Worm (Caenorhabditis elegans) whole organism, late embryonic: ENCODE data around the gene sru-45.
A peak's percentile ranks its signal among the peaks of the same experiment; 100 is the strongest.

Experiments
- C08G9.2 ChIP-seq: sonication (generic microtip); optimal IDR thresholded peaks from 2 replicates; lab custom pipeline; 2016; ENCODE audit warnings: mild to moderate bottlenecking, missing genetic modification characterization, moderate library complexity, missing compliant biosample characterization
- C38D4.7 ChIP-seq: fragments of 200-800 bp; sonication (Bioruptor generic); optimal IDR thresholded peaks from 2 replicates; lab custom pipeline; 2018; ENCODE audit warnings: mild to moderate bottlenecking, missing genetic modification characterization, moderate library complexity, missing compliant biosample characterization
- K02D7.2 ChIP-seq: sonication (generic microtip); optimal IDR thresholded peaks from 2 replicates; lab custom pipeline; 2017; ENCODE audit warnings: mild to moderate bottlenecking, missing genetic modification characterization, missing compliant biosample characterization
- K09A11.1 ChIP-seq: sonication (generic microtip); optimal IDR thresholded peaks from 2 replicates; lab custom pipeline; 2017; ENCODE audit warnings: antibody characterized with exemption, mild to moderate bottlenecking, missing genetic modification characterization, missing compliant biosample characterization; ENCODE audit not compliant: insufficient read depth
- T23F11.4 ChIP-seq: fragments of 200-800 bp; sonication (Bioruptor generic); optimal IDR thresholded peaks from 2 replicates; lab custom pipeline; 2018; ENCODE audit warnings: mild to moderate bottlenecking, missing genetic modification characterization, missing compliant biosample characterization
- Y22D7AL.16 ChIP-seq: sonication (generic microtip); optimal IDR thresholded peaks from 2 replicates; lab custom pipeline; 2016; ENCODE audit warnings: missing genetic modification characterization, missing compliant biosample characterization
- ahr-1 ChIP-seq: sonication (generic microtip); optimal IDR thresholded peaks from 2 replicates; lab custom pipeline; 2016; ENCODE audit warnings: missing genetic modification characterization, missing compliant biosample characterization
- ceh-14 ChIP-seq: sonication (generic microtip); optimal IDR thresholded peaks from 2 replicates; lab custom pipeline; 2016; ENCODE audit warnings: missing genotype, missing genetic modification characterization, missing compliant biosample characterization
- ceh-18 ChIP-seq: sonication (generic microtip); optimal IDR thresholded peaks from 2 replicates; lab custom pipeline; 2016; ENCODE audit warnings: missing genetic modification characterization, missing compliant biosample characterization
- ceh-19 ChIP-seq: fragments of 200-800 bp; sonication (Bioruptor generic); optimal IDR thresholded peaks from 2 replicates; lab custom pipeline; 2018; ENCODE audit warnings: mild to moderate bottlenecking, missing genetic modification characterization, missing compliant biosample characterization
- ceh-2 ChIP-seq: sonication (generic microtip); optimal IDR thresholded peaks from 2 replicates; lab custom pipeline; 2016; ENCODE audit warnings: missing genotype, missing genetic modification characterization, missing compliant biosample characterization
- ceh-24 ChIP-seq: sonication (generic microtip); optimal IDR thresholded peaks from 2 replicates; lab custom pipeline; 2016; ENCODE audit warnings: mild to moderate bottlenecking, missing genetic modification characterization, missing compliant biosample characterization
- ceh-30 ChIP-seq: fragments of 150-350 bp; optimal IDR thresholded peaks from 2 replicates; lab custom pipeline; 2014; ENCODE audit warnings: missing biosample characterization, missing genetic modification characterization
- ceh-31 ChIP-seq: sonication (generic microtip); optimal IDR thresholded peaks from 2 replicates; lab custom pipeline; 2016; ENCODE audit warnings: missing genetic modification characterization, missing compliant biosample characterization
- ceh-34 ChIP-seq: sonication (generic microtip); optimal IDR thresholded peaks from 2 replicates; lab custom pipeline; 2016; ENCODE audit warnings: mild to moderate bottlenecking, missing genetic modification characterization, missing compliant biosample characterization
- ceh-45 ChIP-seq: fragments of 200-800 bp; sonication (Bioruptor generic); IDR thresholded peaks from 2 replicates; pipeline ENCODE4 v1.3.6; 2022; ENCODE audit warnings: missing genetic modification reagents, missing genetic modification characterization, missing compliant biosample characterization
- ceh-6 ChIP-seq: fragments of 200-800 bp; sonication (Bioruptor generic); optimal IDR thresholded peaks from 2 replicates; lab custom pipeline; 2018; ENCODE audit warnings: mild to moderate bottlenecking, missing genetic modification characterization, missing compliant biosample characterization
- ceh-9 ChIP-seq: sonication (generic microtip); optimal IDR thresholded peaks from 2 replicates; lab custom pipeline; 2016; ENCODE audit warnings: mild to moderate bottlenecking, missing genetic modification characterization, inconsistent platforms, missing compliant biosample characterization
- dmd-4 ChIP-seq: sonication (generic microtip); optimal IDR thresholded peaks from 2 replicates; lab custom pipeline; 2016; ENCODE audit warnings: borderline replicate concordance, missing genetic modification characterization, missing compliant biosample characterization
- elt-2 ChIP-seq: sonication (generic microtip); optimal IDR thresholded peaks from 2 replicates; lab custom pipeline; 2016; ENCODE audit warnings: missing genetic modification reagents, missing genetic modification characterization, missing compliant biosample characterization
- ets-4 ChIP-seq: sonication (generic microtip); optimal IDR thresholded peaks from 2 replicates; lab custom pipeline; 2016; ENCODE audit warnings: missing genetic modification characterization, missing compliant biosample characterization
- fax-1 ChIP-seq: sonication (generic microtip); optimal IDR thresholded peaks from 2 replicates; lab custom pipeline; 2016; ENCODE audit warnings: missing genotype, missing genetic modification characterization, missing compliant biosample characterization
- fkh-10 ChIP-seq: fragments of 150-350 bp; optimal IDR thresholded peaks from 2 replicates; lab custom pipeline; 2014; ENCODE audit warnings: missing biosample characterization, missing genetic modification reagents, missing genetic modification characterization
- hlh-13 ChIP-seq: fragments of 200-800 bp; sonication (Bioruptor generic); optimal IDR thresholded peaks from 2 replicates; lab custom pipeline; 2018; ENCODE audit warnings: mild to moderate bottlenecking, missing genetic modification characterization, missing compliant biosample characterization
- hlh-15 ChIP-seq: sonication (generic microtip); optimal IDR thresholded peaks from 2 replicates; lab custom pipeline; 2016; ENCODE audit warnings: missing genetic modification characterization, missing compliant biosample characterization
- hlh-6 ChIP-seq: sonication (generic microtip); optimal IDR thresholded peaks from 2 replicates; lab custom pipeline; 2016; ENCODE audit warnings: missing genotype, missing genetic modification characterization, missing compliant biosample characterization
- hlh-8 ChIP-seq: sonication (generic microtip); optimal IDR thresholded peaks from 2 replicates; lab custom pipeline; 2016; ENCODE audit warnings: missing genotype, missing genetic modification characterization, missing compliant biosample characterization
- lim-6 ChIP-seq: sonication (generic microtip); optimal IDR thresholded peaks from 2 replicates; lab custom pipeline; 2016; ENCODE audit warnings: missing genetic modification characterization, missing compliant biosample characterization
- lin-11 ChIP-seq: fragments of 200-800 bp; sonication (Bioruptor generic); optimal IDR thresholded peaks from 2 replicates; lab custom pipeline; 2018; ENCODE audit warnings: mild to moderate bottlenecking, missing genetic modification characterization, missing compliant biosample characterization
- madf-2 ChIP-seq: sonication (generic microtip); optimal IDR thresholded peaks from 2 replicates; lab custom pipeline; 2017; ENCODE audit warnings: missing genetic modification characterization, missing compliant biosample characterization
- mec-3 ChIP-seq: sonication (generic microtip); optimal IDR thresholded peaks from 2 replicates; lab custom pipeline; 2016; ENCODE audit warnings: borderline replicate concordance, missing genetic modification characterization, missing compliant biosample characterization
- nfya-1 ChIP-seq: sonication (generic microtip); optimal IDR thresholded peaks from 2 replicates; lab custom pipeline; 2017; ENCODE audit warnings: missing genetic modification characterization, mild to moderate bottlenecking, missing compliant biosample characterization, antibody characterized with exemption, moderate library complexity
- nhr-232 ChIP-seq: sonication (generic microtip); optimal IDR thresholded peaks from 2 replicates; lab custom pipeline; 2016; ENCODE audit warnings: missing genetic modification characterization, missing compliant biosample characterization
- npax-4 ChIP-seq: sonication (generic microtip); optimal IDR thresholded peaks from 2 replicates; lab custom pipeline; 2016; ENCODE audit warnings: missing genetic modification characterization, missing compliant biosample characterization
- odd-2 ChIP-seq: sonication (generic microtip); optimal IDR thresholded peaks from 2 replicates; lab custom pipeline; 2017; ENCODE audit warnings: antibody characterized with exemption, mild to moderate bottlenecking, missing genetic modification characterization, missing compliant biosample characterization
- pax-1 ChIP-seq: fragments of 150-350 bp; optimal IDR thresholded peaks from 2 replicates; lab custom pipeline; 2014; ENCODE audit warnings: missing biosample characterization, missing genetic modification characterization
- pqm-1 ChIP-seq: sonication (generic microtip); optimal IDR thresholded peaks from 2 replicates; lab custom pipeline; 2016; ENCODE audit warnings: missing genetic modification characterization, missing compliant biosample characterization
- ref-2 ChIP-seq: sonication (generic microtip); optimal IDR thresholded peaks from 2 replicates; lab custom pipeline; 2016; ENCODE audit warnings: missing genetic modification characterization, missing compliant biosample characterization
- rnt-1 ChIP-seq: sonication (generic microtip); optimal IDR thresholded peaks from 2 replicates; lab custom pipeline; 2016; ENCODE audit warnings: missing genetic modification characterization, missing compliant biosample characterization
- sdc-2 ChIP-seq: sonication (generic microtip); optimal IDR thresholded peaks from 2 replicates; lab custom pipeline; 2016; ENCODE audit warnings: missing genotype, missing genetic modification characterization, missing compliant biosample characterization
- sox-2 ChIP-seq: fragments of 200-800 bp; sonication (Bioruptor generic); IDR thresholded peaks from 2 replicates; pipeline ENCODE4 v1.3.6; 2022; ENCODE audit warnings: missing genetic modification reagents, missing genetic modification characterization, missing compliant biosample characterization
- sox-4 ChIP-seq: sonication (generic microtip); optimal IDR thresholded peaks from 2 replicates; lab custom pipeline; 2017; ENCODE audit warnings: mild to moderate bottlenecking, missing genetic modification characterization, inconsistent platforms, missing compliant biosample characterization
- syd-9 ChIP-seq: sonication (generic microtip); optimal IDR thresholded peaks from 2 replicates; lab custom pipeline; 2016; ENCODE audit warnings: mild to moderate bottlenecking, missing genetic modification characterization, moderate library complexity, missing compliant biosample characterization
- ttx-3 ChIP-seq: sonication (generic microtip); optimal IDR thresholded peaks from 2 replicates; lab custom pipeline; 2016; ENCODE audit warnings: missing genetic modification reagents, missing genetic modification characterization, missing compliant biosample characterization
- unc-55 ChIP-seq: sonication (generic microtip); optimal IDR thresholded peaks from 2 replicates; lab custom pipeline; 2017; ENCODE audit warnings: missing biosample characterization, missing genetic modification reagents, missing genetic modification characterization
- unc-86 ChIP-seq: sonication (generic microtip); optimal IDR thresholded peaks from 2 replicates; lab custom pipeline; 2016; ENCODE audit warnings: missing genetic modification characterization, missing compliant biosample characterization
- zip-5 ChIP-seq: sonication (generic microtip); optimal IDR thresholded peaks from 2 replicates; lab custom pipeline; 2016; ENCODE audit warnings: missing genetic modification characterization, missing compliant biosample characterization
- ztf-16 ChIP-seq: sonication (generic microtip); optimal IDR thresholded peaks from 2 replicates; lab custom pipeline; 2017; ENCODE audit warnings: missing genetic modification characterization, missing compliant biosample characterization

sru-45 gene

DNA sequence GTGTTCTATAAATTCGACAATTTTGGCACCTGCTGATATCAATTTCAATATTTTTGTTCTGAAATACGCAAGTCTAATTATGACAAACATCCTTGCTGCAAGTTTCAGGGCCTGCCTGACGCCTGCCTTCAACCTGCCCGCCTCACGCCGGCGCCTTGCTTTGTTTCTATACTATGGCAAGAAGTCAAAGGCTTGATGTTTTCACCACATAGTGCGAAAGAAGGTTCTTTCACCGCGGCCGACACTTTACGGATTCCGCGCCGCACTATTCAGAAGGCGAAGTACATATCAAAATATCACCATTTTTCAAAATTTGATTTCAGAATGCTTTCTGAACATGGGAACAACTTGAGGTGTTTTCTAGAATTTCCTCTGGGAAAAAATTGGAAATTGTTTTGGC is 23.7 kb downstream of the sru-45 start:
- no peak for TF ChIP-seq syd-9 (tag; lab: Kevin White, UChicago)
- TF ChIP-seq ets-4 (tag; lab: Kevin White, UChicago) = no peak
- no peak for TF ChIP-seq ref-2
- TF ChIP-seq unc-86 (tag; lab: Kevin White, UChicago) = no peak
- no peak for TF ChIP-seq ceh-2
- no peak for TF ChIP-seq nhr-232 (tag; lab: Kevin White, UChicago)
- TF ChIP-seq ceh-19 (GFP tag; lab: Kevin White, UChicago) = no peak
- no peak for TF ChIP-seq ceh-30 (tag; lab: Kevin White, UChicago)
- no peak for TF ChIP-seq pax-1 (tag; lab: Kevin White, UChicago)
- no peak for TF ChIP-seq ceh-34 (tag; lab: Kevin White, UChicago)
- TF ChIP-seq Y22D7AL.16 (tag; lab: Kevin White, UChicago) = no peak
- no peak for TF ChIP-seq hlh-13
- TF ChIP-seq madf-2 (tag; lab: Kevin White, UChicago) = no peak
- no peak for TF ChIP-seq hlh-15
- TF ChIP-seq C08G9.2 = no peak
- no peak for TF ChIP-seq hlh-8 (tag; lab: Kevin White, UChicago)
- no peak for TF ChIP-seq ceh-24 (tag; lab: Kevin White, UChicago)
- TF ChIP-seq, all 69 proteins: peak for 0

- TF ChIP-seq sox-4 (tag; lab: Kevin White, UChicago) (peak; percentile 58), ceh-14 (tag; lab: Kevin White, UChicago) (peak; percentile 74), ztf-16 (tag; lab: Kevin White, UChicago) (peak; percentile 32), hlh-15 (peak; percentile 49), odd-2 (no peak), ceh-9 (peak; percentile 13), T23F11.4 (GFP tag; lab: Kevin White, UChicago) (no peak), ahr-1 (tag; lab: Kevin White, UChicago) (peak; percentile 11), dmd-4 (tag; lab: Kevin White, UChicago) (peak; percentile 20), ttx-3 (tag; lab: Kevin White, UChicago) (peak; percentile 46), K09A11.1 (tag; lab: Kevin White, UChicago) (peak; percentile 10), K02D7.2 (tag; lab: Kevin White, UChicago) (peak; percentile 50), ceh-6 (GFP tag; lab: Kevin White, UChicago) (peak; percentile 69), ceh-18 (tag; lab: Kevin White, UChicago) (peak; percentile 56), ceh-45 (no peak), nfya-1 (tag; lab: Kevin White, UChicago) (peak; percentile 61), unc-55 (GFP tag; lab: Kevin White, UChicago) (no peak), fax-1 (peak; percentile 15), zip-5 (peak; percentile 1), C08G9.2 (peak; percentile 61), syd-9 (tag; lab: Kevin White, UChicago) (peak; percentile 71), mec-3 (tag; lab: Kevin White, UChicago) (no peak), sox-2 (no peak), nhr-232 (tag; lab: Kevin White, UChicago) (peak; percentile 53), pqm-1 (tag; lab: Kevin White, UChicago) (peak; percentile 31), hlh-13 (peak; percentile 64), sdc-2 (peak; percentile 38), rnt-1 (tag; lab: Kevin White, UChicago) (peak; percentile 74), ets-4 (tag; lab: Kevin White, UChicago) (no peak), ceh-31 (tag; lab: Kevin White, UChicago) (peak; percentile 33), hlh-6 (tag; lab: Kevin White, UChicago) (peak; percentile 80), C38D4.7 (GFP tag; lab: Kevin White, UChicago) (peak; percentile 70), ceh-19 (GFP tag; lab: Kevin White, UChicago) (peak; percentile 79), lin-11 (tag; lab: Kevin White, UChicago) (peak; percentile 58), npax-4 (tag; lab: Kevin White, UChicago) (peak; percentile 18), unc-86 (tag; lab: Kevin White, UChicago) (peak; percentile 33), lim-6 (peak; percentile 23), madf-2 (tag; lab: Kevin White, UChicago) (peak; percentile 68), fkh-10 (GFP tag; lab: Kevin White, UChicago) (no peak), elt-2 (tag; lab: Kevin White, UChicago) (peak; percentile 73)
These were observed 26.5 kb downstream of the sru-45 start, which contains the start of gene srh-269 for ce11 chrV:16591992-16592798. Gene srh-269 (minus strand): TSS chrV:16592042.
